Fruit fly (Drosophila melanogaster): ENCODE results near the gene CG4161.

DNA sequence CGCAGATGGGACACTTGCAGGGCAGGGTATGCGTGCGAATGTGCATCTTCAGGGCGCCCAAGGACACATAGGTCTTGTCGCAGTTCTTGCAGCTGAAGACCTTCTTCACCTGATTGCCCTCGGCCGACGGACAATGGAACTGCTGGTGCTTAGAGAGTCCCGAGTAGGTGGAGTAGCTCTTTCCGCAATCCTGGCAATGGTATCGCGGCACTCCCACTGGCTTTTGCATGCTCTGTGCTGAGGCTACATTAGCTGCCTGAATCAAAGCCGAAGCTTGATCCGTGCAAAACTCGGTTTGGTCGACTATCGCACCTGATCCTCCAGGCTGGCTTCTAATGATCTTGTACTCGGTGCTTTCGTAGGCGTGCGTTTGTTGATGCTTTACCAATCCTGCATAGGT lies 9.0 kb upstream of the CG4161 start:
- TF ChIP-seq Sin3A (optimal IDR thresholded peaks at IDR 0.05), result no peak
- TF ChIP-seq ttk (optimal IDR thresholded peaks at IDR 0.05), result no peak
- TF ChIP-seq psq (optimal IDR thresholded peaks at IDR 0.05), result no peak
